Fruit fly (Drosophila melanogaster) whole organism, embryonic: ENCODE measurements around the gene SclB.

ENCODE experiments used
- Adf1 ChIP-seq: fragments of 200-800 bp; sonication (Bioruptor generic); IDR thresholded peaks from 2 replicates; pipeline ENCODE4 v1.3.6; 2022; ENCODE audit warnings: missing biosample characterization, missing genetic modification characterization
- Atf-2 ChIP-seq: fragments of 200-800 bp; sonication (Bioruptor generic); optimal IDR thresholded peaks from 2 replicates; lab custom pipeline; 2016; ENCODE audit warnings: missing biosample characterization, missing genetic modification characterization
- Bgb ChIP-seq: fragments of 200-800 bp; sonication (Bioruptor generic); IDR thresholded peaks from 2 replicates; pipeline ENCODE4 v1.3.6; 2022; ENCODE audit warnings: missing biosample characterization, missing genetic modification characterization; ENCODE audit not compliant: partially characterized antibody
- CG11093 ChIP-seq: fragments of 200-800 bp; sonication (Bioruptor generic); IDR thresholded peaks from 3 replicates; pipeline ENCODE4 v1.3.6; 2022; ENCODE audit warnings: missing biosample characterization, missing genetic modification characterization
- CG11696 ChIP-seq: fragments of 200-800 bp; sonication (Bioruptor generic); IDR thresholded peaks from 2 replicates; pipeline ENCODE4 v1.3.6; 2022; ENCODE audit warnings: missing biosample characterization, missing genetic modification characterization
- CG12769 ChIP-seq: fragments of 200-800 bp; sonication (Bioruptor generic); optimal IDR thresholded peaks from 2 replicates; lab custom pipeline; 2019; ENCODE audit warnings: missing biosample characterization, mild to moderate bottlenecking, missing genetic modification characterization, moderate library complexity
- CG12942 ChIP-seq: fragments of 200-800 bp; sonication (Bioruptor generic); optimal IDR thresholded peaks from 3 replicates; lab custom pipeline; 2016; ENCODE audit warnings: missing biosample characterization, missing genetic modification characterization
- CG13287 ChIP-seq: fragments of 200-800 bp; sonication (Bioruptor generic); IDR thresholded peaks from 2 replicates; pipeline ENCODE4 v1.3.6; 2022; ENCODE audit warnings: missing biosample characterization, missing genetic modification characterization; ENCODE audit not compliant: partially characterized antibody
- CG14860 ChIP-seq: fragments of 200-800 bp; sonication (Bioruptor generic); IDR thresholded peaks from 3 replicates; pipeline ENCODE4 v1.3.6; 2022; ENCODE audit warnings: missing biosample characterization, missing genetic modification characterization; ENCODE audit not compliant: partially characterized antibody
- CG15011 ChIP-seq: fragments of 200-800 bp; sonication (Bioruptor generic); optimal IDR thresholded peaks from 3 replicates; lab custom pipeline; 2018; ENCODE audit warnings: missing biosample characterization, mild to moderate bottlenecking, missing genetic modification characterization
- CG15073 ChIP-seq: fragments of 200-800 bp; sonication (Bioruptor generic); optimal IDR thresholded peaks from 2 replicates; lab custom pipeline; 2016; ENCODE audit warnings: missing biosample characterization, missing genetic modification characterization
- CG17568 ChIP-seq: fragments of 200-800 bp; sonication (Bioruptor generic); optimal IDR thresholded peaks from 2 replicates; lab custom pipeline; 2018; ENCODE audit warnings: missing biosample characterization, mild to moderate bottlenecking, missing genetic modification characterization, moderate library complexity
- CG2129 ChIP-seq: fragments of 200-800 bp; sonication (Bioruptor generic); IDR thresholded peaks from 2 replicates; pipeline ENCODE4 v1.3.6; 2022; ENCODE audit warnings: missing biosample characterization, missing genetic modification characterization; ENCODE audit not compliant: partially characterized antibody
- CG31365 ChIP-seq: fragments of 200-800 bp; sonication (Bioruptor generic); optimal IDR thresholded peaks from 2 replicates; lab custom pipeline; 2018; ENCODE audit warnings: missing biosample characterization, mild to moderate bottlenecking, missing genetic modification characterization
- CG33557 ChIP-seq: fragments of 200-800 bp; sonication (Bioruptor generic); optimal IDR thresholded peaks from 2 replicates; lab custom pipeline; 2019; ENCODE audit warnings: missing biosample characterization, mild to moderate bottlenecking, missing genetic modification characterization, moderate library complexity
- CG34224 ChIP-seq: fragments of 200-800 bp; sonication (Bioruptor generic); IDR thresholded peaks from 3 replicates; pipeline ENCODE4 v1.3.6; 2022; ENCODE audit warnings: missing biosample characterization, missing genetic modification characterization; ENCODE audit not compliant: partially characterized antibody
- CG3726 ChIP-seq: fragments of 200-800 bp; sonication (Bioruptor generic); IDR thresholded peaks from 3 replicates; pipeline ENCODE4, ENCODE4 v1.3.6; 2022; ENCODE audit warnings: missing biosample characterization, missing genetic modification characterization
- CG3995 ChIP-seq: fragments of 200-800 bp; sonication (Bioruptor generic); optimal IDR thresholded peaks from 3 replicates; lab custom pipeline; 2016; ENCODE audit warnings: missing biosample characterization, missing genetic modification characterization
- CG4282 ChIP-seq: fragments of 200-800 bp; sonication (Bioruptor generic); optimal IDR thresholded peaks from 2 replicates; lab custom pipeline; 2016; ENCODE audit warnings: missing biosample characterization, missing genetic modification characterization
- CG8924 ChIP-seq: fragments of 200-800 bp; optimal IDR thresholded peaks from 3 replicates; lab custom pipeline; 2019; ENCODE audit warnings: missing biosample characterization, mild to moderate bottlenecking, missing genetic modification characterization, moderate library complexity
- CG9215 ChIP-seq: fragments of 200-800 bp; sonication (Bioruptor generic); IDR thresholded peaks from 2 replicates; pipeline ENCODE4 v1.3.6; 2022; ENCODE audit warnings: missing biosample characterization, missing genetic modification characterization
- CkIIα-i1 ChIP-seq: fragments of 200-800 bp; sonication (Bioruptor generic); IDR thresholded peaks from 2 replicates; pipeline ENCODE4 v1.3.6; 2022; ENCODE audit warnings: missing biosample characterization, missing genetic modification characterization
- E2f2 ChIP-seq: fragments of 200-800 bp; sonication (Bioruptor generic); IDR thresholded peaks from 2 replicates; pipeline ENCODE4 v1.3.6; 2022; ENCODE audit warnings: missing biosample characterization, missing genetic modification characterization
- HmgZ ChIP-seq: fragments of 200-800 bp; sonication (Bioruptor generic); optimal IDR thresholded peaks from 2 replicates; lab custom pipeline; 2018; ENCODE audit warnings: missing biosample characterization, mild to moderate bottlenecking, missing genetic modification characterization
- Lpt ChIP-seq: fragments of >200 bp; optimal IDR thresholded peaks from 2 replicates; lab custom pipeline; 2018; ENCODE audit warnings: missing biosample characterization, missing genetic modification characterization
- MTF-1 ChIP-seq: fragments of 200-800 bp; sonication (Bioruptor generic); optimal IDR thresholded peaks from 2 replicates; lab custom pipeline; 2018; ENCODE audit warnings: missing biosample characterization, mild to moderate bottlenecking, missing genetic modification characterization, borderline replicate concordance
- Max ChIP-seq: fragments of 200-800 bp; sonication (Bioruptor generic); optimal IDR thresholded peaks from 2 replicates; lab custom pipeline; 2016; ENCODE audit warnings: missing biosample characterization, mild to moderate bottlenecking, missing genetic modification characterization
- ara ChIP-seq: fragments of 200-800 bp; sonication (Bioruptor generic); IDR thresholded peaks from 2 replicates; pipeline ENCODE4 v1.3.6; 2022; ENCODE audit warnings: missing biosample characterization, missing genetic modification characterization
- br ChIP-seq: fragments of >200 bp; optimal IDR thresholded peaks from 2 replicates; lab custom pipeline; 2017
- ci ChIP-seq: fragments of 200-800 bp; sonication (Bioruptor generic); IDR thresholded peaks from 3 replicates; pipeline ENCODE4 v1.3.6; 2022; ENCODE audit warnings: missing biosample characterization, missing genetic modification characterization
- fd102C ChIP-seq: fragments of 200-800 bp; sonication (Bioruptor generic); optimal IDR thresholded peaks from 2 replicates; lab custom pipeline; 2018; ENCODE audit warnings: missing biosample characterization, mild to moderate bottlenecking, missing genetic modification characterization, moderate library complexity
- fd96Cb ChIP-seq: fragments of 200-800 bp; sonication (Bioruptor generic); optimal IDR thresholded peaks from 2 replicates; lab custom pipeline; 2018; ENCODE audit warnings: missing biosample characterization, mild to moderate bottlenecking, missing genetic modification characterization, moderate library complexity
- fru ChIP-seq: fragments of >200 bp; optimal IDR thresholded peaks from 2 replicates; lab custom pipeline; 2017
- ham ChIP-seq: fragments of 200-800 bp; sonication (Bioruptor generic); IDR thresholded peaks from 2 replicates; pipeline ENCODE4 v1.3.6; 2022; ENCODE audit warnings: missing biosample characterization, missing genetic modification characterization
- insv ChIP-seq, 2 experiments: fragments of 200-800 bp; sonication (Bioruptor generic); optimal IDR thresholded peaks; 3 replicates each; lab custom pipeline; 2016 to 2018; ENCODE audit warnings: missing biosample characterization in 2 of 2, missing genetic modification characterization in 2 of 2
- ken ChIP-seq: fragments of 200-800 bp; sonication (Bioruptor generic); IDR thresholded peaks from 3 replicates; pipeline ENCODE4 v1.3.6; 2022; ENCODE audit warnings: missing biosample characterization, missing genetic modification characterization
- lmd ChIP-seq: fragments of 200-800 bp; sonication (Bioruptor generic); IDR thresholded peaks from 2 replicates; pipeline ENCODE4 v1.3.6; 2022; ENCODE audit warnings: missing biosample characterization, missing genetic modification characterization
- luna ChIP-seq: fragments of 200-800 bp; sonication (Bioruptor generic); optimal IDR thresholded peaks from 2 replicates; lab custom pipeline; 2016; ENCODE audit warnings: missing biosample characterization, missing genetic modification characterization
- org-1 ChIP-seq: fragments of 200-800 bp; sonication (Bioruptor generic); optimal IDR thresholded peaks from 2 replicates; lab custom pipeline; 2017; ENCODE audit warnings: missing biosample characterization, missing genetic modification characterization
- otp ChIP-seq: fragments of 200-800 bp; sonication (Bioruptor generic); IDR thresholded peaks from 3 replicates; pipeline ENCODE4, ENCODE4 v1.3.6; 2022; ENCODE audit warnings: missing biosample characterization, missing genetic modification characterization
- p53 ChIP-seq: fragments of 200-800 bp; sonication (Bioruptor generic); optimal IDR thresholded peaks from 2 replicates; lab custom pipeline; 2016; ENCODE audit warnings: missing biosample characterization, missing genetic modification characterization
- ro ChIP-seq: fragments of 200-800 bp; sonication (Bioruptor generic); IDR thresholded peaks from 2 replicates; pipeline ENCODE4 v1.3.6; 2022; ENCODE audit warnings: missing biosample characterization, missing genetic modification characterization
- sqz ChIP-seq: fragments of 200-800 bp; sonication (Bioruptor generic); optimal IDR thresholded peaks from 3 replicates; lab custom pipeline; 2018; ENCODE audit warnings: missing biosample characterization, mild to moderate bottlenecking, missing genetic modification characterization
- ssp ChIP-seq: fragments of 200-800 bp; sonication (Bioruptor generic); IDR thresholded peaks from 2 replicates; pipeline ENCODE4 v1.3.6; 2022; ENCODE audit warnings: missing biosample characterization, missing genetic modification characterization
- sug ChIP-seq: fragments of 200-800 bp; optimal IDR thresholded peaks from 2 replicates; lab custom pipeline; 2019; ENCODE audit warnings: missing biosample characterization, mild to moderate bottlenecking, missing genetic modification characterization, moderate library complexity
- tio ChIP-seq: fragments of 200-800 bp; sonication (Bioruptor generic); optimal IDR thresholded peaks from 2 replicates; lab custom pipeline; 2017; ENCODE audit warnings: missing biosample characterization, missing genetic modification characterization, inconsistent platforms
- toy ChIP-seq: fragments of 200-800 bp; sonication (Bioruptor generic); IDR thresholded peaks from 2 replicates; pipeline ENCODE4 v1.3.6; 2022; ENCODE audit warnings: missing biosample characterization, missing genetic modification characterization
- vfl ChIP-seq: fragments of 200-800 bp; sonication (Bioruptor generic); optimal IDR thresholded peaks from 2 replicates; lab custom pipeline; 2016; ENCODE audit warnings: missing biosample characterization, missing genetic modification characterization
- zf30C ChIP-seq: fragments of 200-800 bp; sonication (Bioruptor generic); optimal IDR thresholded peaks from 3 replicates; lab custom pipeline; 2018; ENCODE audit warnings: missing biosample characterization, mild to moderate bottlenecking, missing genetic modification characterization
- zfh2 ChIP-seq: fragments of 200-800 bp; sonication (Bioruptor generic); optimal IDR thresholded peaks from 2 replicates; lab custom pipeline; 2016; ENCODE audit warnings: missing biosample characterization, missing genetic modification characterization

SclB gene

dm6 chr2L:16815989-16816749 is 21.6 kb upstream of the SclB start, which contains the start of gene mdy (continued):
- TF ChIP-seq CG8924 (tag; lab: Kevin White, UChicago): peak; percentile 74
- no peak for TF ChIP-seq p53 (GFP tag; lab: Kevin White, UChicago)
- peak; percentile 66 for TF ChIP-seq ci (GFP tag; lab: Robert Waterston, UW)
- 0 out of 3 replicates have a peak, but pooled peaks have one; percentile 9 for TF ChIP-seq CG3726 (GFP tag; lab: Robert Waterston, UW)
- no peak for TF ChIP-seq Lpt (GFP tag; lab: Kevin White, UChicago)
- peak; percentile 52; the same call in 1 of the 3 replicates for TF ChIP-seq CG14860 (GFP tag; lab: Robert Waterston, UW)
- TF ChIP-seq otp (GFP tag; lab: Robert Waterston, UW): 0 out of 3 replicates have a peak, but pooled peaks have one; percentile 57
- TF ChIP-seq luna (GFP tag; lab: Kevin White, UChicago): no peak
- no peak for TF ChIP-seq CG15073
- peak; percentile 61 for TF ChIP-seq CG13287
- TF ChIP-seq CG15011: no peak
- TF ChIP-seq ken: peak; percentile 60; the same call in 1 of the 3 replicates
- TF ChIP-seq vfl (GFP tag; lab: Kevin White, UChicago): peak; percentile 62
- TF ChIP-seq CG3995 (GFP tag; lab: Kevin White, UChicago): no peak
- TF ChIP-seq CG34224 (GFP tag; lab: Robert Waterston, UW): peak; percentile 30; the same call in 1 of the 3 replicates
- TF ChIP-seq CG11696 (GFP tag; lab: Robert Waterston, UW): no peak
- no peak for TF ChIP-seq br (lab: Kevin White, UChicago)
- peak; percentile 7 for TF ChIP-seq org-1
- peak; percentile 65 for TF ChIP-seq Max (GFP tag; lab: Kevin White, UChicago)
- TF ChIP-seq lmd (GFP tag; lab: Robert Waterston, UW): peak; percentile 40; the same call in 1 of the 2 replicates
- peak; percentile 12 for TF ChIP-seq fd96Cb
- peak; percentile 31 for TF ChIP-seq MTF-1 (GFP tag; lab: Kevin White, UChicago)
- TF ChIP-seq zfh2 (GFP tag; lab: Kevin White, UChicago): peak; percentile 41
- TF ChIP-seq E2f2 (GFP tag; lab: Robert Waterston, UW): peak; percentile 92
- TF ChIP-seq tio (GFP tag; lab: Kevin White, UChicago): peak; percentile 41
- no peak for TF ChIP-seq fru
- TF ChIP-seq CG2129 (GFP tag; lab: Robert Waterston, UW): no peak
- TF ChIP-seq CG17568 (GFP tag; lab: Kevin White, UChicago): no peak
- peak; percentile 21; the same call in 1 of the 2 replicates for TF ChIP-seq Bgb (GFP tag; lab: Robert Waterston, UW)
- TF ChIP-seq Adf1 (GFP tag; lab: Robert Waterston, UW): no peak; the same call in 1 of the 2 replicates
- peak; percentile 56 for TF ChIP-seq CG12769 (tag; lab: Kevin White, UChicago)
- TF ChIP-seq CG12942: peak; percentile 39
- no peak for TF ChIP-seq CG9215 (GFP tag; lab: Robert Waterston, UW)
- peak; percentile 9 for TF ChIP-seq CG4282 (GFP tag; lab: Kevin White, UChicago)
- peak; percentile 41 for TF ChIP-seq Atf-2 (GFP tag; lab: Kevin White, UChicago)
- no peak for TF ChIP-seq ro (GFP tag; lab: Robert Waterston, UW)
- peak in 1 of 2 experiments; percentile 62 for TF ChIP-seq insv (GFP tag; optimal IDR thresholded peaks at IDR 0.05; lab: Kevin White, UChicago)
- 0 out of 3 replicates have a peak, but pooled peaks have one; percentile 25 for TF ChIP-seq CG11093
- TF ChIP-seq fd102C: no peak
- no peak for TF ChIP-seq sqz (GFP tag; lab: Kevin White, UChicago)
- peak; percentile 55; the same call in 1 of the 2 replicates for TF ChIP-seq ssp
- no peak for TF ChIP-seq ham (GFP tag; lab: Robert Waterston, UW)
- TF ChIP-seq HmgZ (tag; lab: Kevin White, UChicago): peak; percentile 55
- TF ChIP-seq ara (GFP tag; lab: Robert Waterston, UW): peak; percentile 64
- TF ChIP-seq zf30C (GFP tag; lab: Kevin White, UChicago): peak; percentile 47
- no peak for TF ChIP-seq CG31365
- TF ChIP-seq sug (tag; lab: Kevin White, UChicago): peak; percentile 29
- TF ChIP-seq CG33557 (GFP tag; lab: Kevin White, UChicago): peak; percentile 45
- no peak for TF ChIP-seq toy (GFP tag; lab: Robert Waterston, UW)
- TF ChIP-seq CkIIα-i1 (GFP tag; lab: Robert Waterston, UW): no peak
